Worm (Caenorhabditis elegans) whole organism, L3 larva: ENCODE measurements around the gene C46G7.1.

ENCODE experiments used
- nhr-237 ChIP-seq: fragments of 150-350 bp; optimal IDR thresholded peaks from 2 replicates; lab custom pipeline; 2014; ENCODE audit warnings: missing biosample characterization, missing genetic modification characterization
- tbx-2 ChIP-seq: sonication (generic microtip); optimal IDR thresholded peaks from 2 replicates; lab custom pipeline; 2016; ENCODE audit warnings: mild to moderate bottlenecking, missing genetic modification characterization, missing compliant biosample characterization

DNA sequence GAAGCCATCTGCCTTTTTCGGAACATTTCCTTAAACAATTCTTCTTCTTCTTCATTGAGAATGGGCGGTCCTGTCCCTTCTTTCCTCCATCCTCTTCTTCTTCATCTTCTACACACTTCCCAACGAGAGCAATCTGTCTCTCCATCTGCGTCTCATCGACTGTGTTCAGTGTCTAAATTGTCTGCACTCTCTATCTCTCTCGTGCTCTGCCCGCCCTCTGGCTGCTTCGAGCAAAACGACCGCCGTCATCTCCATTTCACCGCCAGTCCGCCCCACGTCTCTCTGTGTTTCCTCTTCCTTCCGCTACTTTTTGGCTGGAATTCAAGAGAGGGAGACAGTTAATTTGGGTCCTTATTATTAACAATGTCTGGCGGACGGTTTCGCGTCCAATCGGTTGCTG lies 35.6 kb downstream of the C46G7.1 start:
- TF ChIP-seq nhr-237 (tag; lab: Kevin White, UChicago), result no peak
- TF ChIP-seq tbx-2 (tag; lab: Kevin White, UChicago), result no peak
